Worm (Caenorhabditis elegans) whole organism, L4/young adult: ENCODE results near the gene F57A10.4.

Source experiments
- W03F9.2 ChIP-seq: fragments of 150-350 bp; optimal IDR thresholded peaks from 2 replicates; lab custom pipeline; 2014; ENCODE audit warnings: missing biosample characterization, missing genetic modification characterization
- dao-5 ChIP-seq: sonication (generic microtip); optimal IDR thresholded peaks from 2 replicates; lab custom pipeline; 2016; ENCODE audit warnings: missing genotype, missing genetic modification characterization, moderate library complexity, missing compliant biosample characterization
- him-1 ChIP-seq: sonication (generic microtip); optimal IDR thresholded peaks from 2 replicates; lab custom pipeline; 2016; ENCODE audit warnings: missing genotype, missing genetic modification reagents, missing genetic modification characterization, missing compliant biosample characterization

ce11 chrV:15757645-15758044, 11.6 kb upstream of the F57A10.4 start:
- TF ChIP-seq dao-5 = no peak
- TF ChIP-seq W03F9.2 = no peak
- TF ChIP-seq him-1 = no peak
